Fruit fly (Drosophila melanogaster): ENCODE results near the gene CG10300.

Gene CG10300

dm6 chr3R:23685955-23686354 is 25.4 kb upstream of the CG10300 start, which contains the start of gene SPE:
Gene SPE (plus strand): TSS chr3R:23686255.
- TF ChIP-seq CG17801 (GFP tag; optimal IDR thresholded peaks at IDR 0.05; ENCODE audit: partially characterized antibody): no peak

DNA sequence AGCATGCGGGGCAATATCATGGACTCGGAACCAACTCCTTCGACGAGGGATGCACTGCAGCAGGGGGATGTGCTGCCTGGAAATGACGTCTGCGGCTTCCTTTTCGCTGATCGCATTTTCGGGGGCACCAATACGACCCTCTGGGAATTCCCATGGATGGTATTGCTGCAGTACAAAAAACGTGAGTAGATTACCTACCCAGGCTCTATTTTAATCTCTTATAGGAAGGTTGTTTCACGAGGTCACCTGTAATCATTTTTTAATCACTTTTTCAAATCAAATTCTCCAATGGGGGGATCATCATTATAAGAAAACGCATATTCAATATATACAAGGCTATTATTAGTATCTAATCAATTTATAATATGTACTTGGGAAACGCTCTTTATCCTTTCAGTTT is 24.4 kb upstream of the CG10300 start:
- no peak for TF ChIP-seq CG17801 (GFP tag; optimal IDR thresholded peaks at IDR 0.05; ENCODE audit: partially characterized antibody)

dm6 chr3R:23694579-23695033 is 16.7 kb upstream of the CG10300 start, which contains the start of gene CG10254:
Gene CG10254 (minus strand): TSS chr3R:23694983.
- TF ChIP-seq CG17801 (GFP tag; optimal IDR thresholded peaks at IDR 0.05; ENCODE audit: partially characterized antibody): no peak

DNA sequence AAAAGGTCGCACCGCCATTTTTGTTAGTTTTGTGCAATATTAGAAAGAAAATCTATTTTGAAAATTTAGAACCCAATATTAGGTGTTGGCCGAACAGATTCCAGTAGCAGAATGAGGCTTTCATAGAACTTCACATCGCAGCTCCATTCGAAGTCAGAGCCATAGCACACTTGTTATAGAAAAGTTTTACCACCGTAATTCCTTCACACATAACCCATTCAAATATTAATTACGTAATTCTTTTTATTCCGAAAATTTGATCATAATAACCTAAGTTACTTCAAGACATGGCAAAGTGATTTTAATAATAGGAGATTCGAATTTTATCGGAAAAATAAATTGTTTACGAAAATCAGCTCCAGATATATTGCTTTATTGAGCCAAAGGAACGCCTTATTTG is 15.2 kb upstream of the CG10300 start, which contains the start of gene CG10252:
CG10252 (minus strand) TSS at position 101 of the 400 bp plus-strand sequence.
- TF ChIP-seq CG17801 (GFP tag; optimal IDR thresholded peaks at IDR 0.05; ENCODE audit: partially characterized antibody): no peak

DNA sequence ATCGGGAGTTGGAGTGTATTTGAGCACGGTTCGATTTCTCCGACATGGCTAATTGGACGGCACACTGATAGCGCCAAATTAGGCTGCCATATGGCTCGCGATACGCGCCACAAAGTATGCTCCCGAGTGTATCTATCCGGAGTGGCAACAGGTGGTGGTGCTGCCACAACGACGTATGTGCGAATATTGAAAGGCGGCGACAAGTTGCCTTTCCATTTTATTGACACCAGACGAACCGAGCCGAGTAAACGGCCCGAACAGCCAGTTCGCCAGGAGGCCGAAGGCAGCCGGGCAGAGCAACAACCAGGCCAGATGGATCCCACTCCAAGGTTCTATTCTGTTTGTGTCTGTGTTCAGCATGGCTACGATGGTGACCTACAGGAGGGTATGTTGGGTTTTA is 12.5 kb upstream of the CG10300 start, which contains the start of gene prt:
prt (minus strand) TSS at position 193 of the 400 bp plus-strand sequence.
- TF ChIP-seq CG17801 (GFP tag; optimal IDR thresholded peaks at IDR 0.05; ENCODE audit: partially characterized antibody): no peak

DNA sequence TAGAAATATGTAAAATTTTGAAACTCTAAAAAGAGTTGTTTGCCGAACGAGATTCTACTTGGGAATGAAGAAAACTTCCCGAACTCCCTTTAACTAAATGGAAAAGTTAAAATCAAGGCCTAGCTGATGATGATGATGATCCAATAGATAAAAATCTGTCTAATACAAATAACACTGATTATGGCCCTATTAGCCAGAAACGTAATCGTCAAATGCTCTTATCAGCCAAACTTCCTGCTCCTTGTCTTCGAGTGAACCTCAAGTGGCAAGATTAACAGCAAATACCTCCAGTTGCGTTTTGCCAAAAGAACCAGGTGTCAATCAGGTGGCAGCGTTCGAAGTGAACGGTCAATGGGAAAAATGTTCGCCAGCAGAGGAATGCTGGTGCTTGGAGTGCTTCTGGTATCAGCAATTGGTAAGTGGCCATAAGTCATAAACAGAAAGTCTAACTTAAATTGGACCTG is 11.0 kb upstream of the CG10300 start, which contains the start of the genes CG31468 and Gba1a:
CG31468 (minus strand) TSS at position 51 of the 464 bp plus-strand sequence.
Gba1a (plus strand) TSS at position 318 of the 464 bp plus-strand sequence.
- TF ChIP-seq CG17801 (GFP tag; optimal IDR thresholded peaks at IDR 0.05; ENCODE audit: partially characterized antibody): no peak

- no peak for TF ChIP-seq CG17801 (GFP tag; optimal IDR thresholded peaks at IDR 0.05; ENCODE audit: partially characterized antibody)
These were observed 8.9 kb upstream of the CG10300 start, which contains the start of gene Qsox4 for dm6 chr3R:23702461-23702860. Gene Qsox4 (plus strand): TSS chr3R:23702761.

DNA sequence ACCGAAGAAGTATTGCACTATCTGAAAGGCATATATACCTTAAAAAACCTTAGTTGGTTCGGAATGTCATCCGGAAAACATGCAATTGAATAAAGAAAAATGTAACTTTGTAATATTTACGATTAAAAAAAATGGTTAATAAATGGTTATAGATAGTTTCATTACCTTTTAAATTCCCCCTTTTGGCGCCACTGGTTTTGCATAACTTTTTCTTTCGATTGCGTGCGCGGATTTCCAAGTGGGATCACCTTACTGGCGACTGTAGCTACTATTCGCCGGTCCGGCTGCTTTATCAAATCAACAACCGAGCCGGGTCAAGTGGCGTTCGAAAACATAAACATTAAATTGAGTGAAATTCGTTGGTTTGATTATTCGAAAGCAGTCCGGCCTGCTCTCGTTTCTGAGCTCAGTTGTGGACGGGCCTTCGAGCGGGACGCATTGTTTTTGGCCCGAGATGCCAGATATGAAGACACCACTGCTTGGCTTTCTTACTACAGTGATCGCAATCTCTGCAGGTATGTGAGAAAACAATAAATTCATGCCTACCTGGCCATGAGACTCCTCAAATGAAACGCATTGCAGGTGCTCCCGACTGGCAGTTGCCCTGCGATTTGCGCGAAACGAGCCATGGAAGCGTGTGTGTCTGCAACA is 6.8 kb upstream of the CG10300 start, which contains the start of gene Gba1b:
Gba1b (plus strand) TSS at position 422 of the 651 bp plus-strand sequence.
- TF ChIP-seq CG17801 (GFP tag; optimal IDR thresholded peaks at IDR 0.05; ENCODE audit: partially characterized antibody): no peak

DNA sequence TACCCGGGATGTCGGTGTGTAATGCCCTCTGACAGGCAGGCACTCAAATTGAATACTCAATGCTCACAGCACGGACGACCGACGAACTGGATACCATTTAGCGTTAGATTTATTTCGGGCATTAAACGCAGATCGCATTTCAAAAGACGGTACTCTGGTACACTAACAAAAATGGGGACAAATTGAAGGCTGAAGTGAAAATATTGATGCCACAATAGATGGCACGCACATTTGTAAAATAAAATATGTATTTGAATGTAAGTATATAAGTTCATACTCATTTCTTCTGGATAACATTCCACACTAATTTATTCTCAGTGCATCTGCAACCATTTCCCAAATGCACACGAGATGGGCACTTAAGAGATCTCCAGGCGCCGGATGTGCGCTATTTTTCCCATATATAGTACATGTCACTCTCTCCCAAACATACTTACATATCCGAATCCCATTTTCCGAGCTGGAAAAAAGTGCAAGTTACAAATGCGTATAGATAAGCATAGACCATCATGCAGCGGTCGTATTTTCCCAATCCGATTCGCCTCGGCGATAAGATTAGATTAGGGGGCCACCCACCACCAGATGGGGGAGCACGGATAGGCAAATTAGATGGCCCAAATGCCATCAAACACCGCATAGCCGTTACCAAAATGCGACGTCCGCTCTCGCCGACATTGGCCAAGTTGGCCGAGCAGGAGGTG is 1.7 kb upstream of the CG10300 start, which contains the start of gene CG10301:
CG10301 (plus strand) TSS at position 651 of the 701 bp plus-strand sequence.
- no peak for TF ChIP-seq CG17801 (GFP tag; optimal IDR thresholded peaks at IDR 0.05; ENCODE audit: partially characterized antibody)

DNA sequence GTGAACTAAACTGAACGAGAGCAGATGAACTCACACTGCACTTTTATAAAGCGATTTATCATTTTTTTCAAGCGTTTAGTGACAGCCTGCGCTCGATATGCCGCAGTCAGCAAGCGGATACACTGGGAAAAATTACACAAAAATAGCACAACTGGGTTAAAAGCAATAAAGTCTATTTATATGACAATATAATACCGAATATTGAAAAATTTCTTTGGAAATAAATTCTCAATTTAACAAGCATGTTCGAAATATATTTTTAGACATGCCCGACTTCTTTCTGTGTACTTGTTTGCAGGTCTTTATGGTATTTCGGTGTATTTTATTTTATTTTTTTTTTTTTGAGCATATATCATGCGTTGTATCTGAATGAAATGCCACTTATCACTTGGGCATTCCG is 2.6 kb downstream of the CG10300 start:
- TF ChIP-seq CG17801 (GFP tag; optimal IDR thresholded peaks at IDR 0.05; ENCODE audit: partially characterized antibody): no peak

DNA sequence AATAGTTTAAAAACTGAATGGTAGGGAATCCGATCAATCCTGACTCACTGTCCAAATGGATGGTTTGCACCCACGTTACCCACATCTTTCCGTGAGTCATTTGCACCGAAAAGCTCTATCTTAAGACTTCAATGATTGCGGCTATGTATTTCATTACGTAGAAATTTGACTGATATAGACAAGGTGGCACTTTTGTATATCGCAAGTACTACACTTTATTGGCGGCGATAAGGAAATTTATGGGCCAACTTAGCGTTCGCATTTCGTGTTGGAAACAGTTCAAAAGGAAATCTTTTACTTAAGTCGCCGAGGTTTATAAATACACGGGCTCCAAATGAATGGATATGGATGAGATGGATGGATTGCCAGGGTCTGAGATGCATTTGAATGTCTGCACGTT is 3.5 kb downstream of the CG10300 start:
- no peak for TF ChIP-seq CG17801 (GFP tag; optimal IDR thresholded peaks at IDR 0.05; ENCODE audit: partially characterized antibody)

DNA sequence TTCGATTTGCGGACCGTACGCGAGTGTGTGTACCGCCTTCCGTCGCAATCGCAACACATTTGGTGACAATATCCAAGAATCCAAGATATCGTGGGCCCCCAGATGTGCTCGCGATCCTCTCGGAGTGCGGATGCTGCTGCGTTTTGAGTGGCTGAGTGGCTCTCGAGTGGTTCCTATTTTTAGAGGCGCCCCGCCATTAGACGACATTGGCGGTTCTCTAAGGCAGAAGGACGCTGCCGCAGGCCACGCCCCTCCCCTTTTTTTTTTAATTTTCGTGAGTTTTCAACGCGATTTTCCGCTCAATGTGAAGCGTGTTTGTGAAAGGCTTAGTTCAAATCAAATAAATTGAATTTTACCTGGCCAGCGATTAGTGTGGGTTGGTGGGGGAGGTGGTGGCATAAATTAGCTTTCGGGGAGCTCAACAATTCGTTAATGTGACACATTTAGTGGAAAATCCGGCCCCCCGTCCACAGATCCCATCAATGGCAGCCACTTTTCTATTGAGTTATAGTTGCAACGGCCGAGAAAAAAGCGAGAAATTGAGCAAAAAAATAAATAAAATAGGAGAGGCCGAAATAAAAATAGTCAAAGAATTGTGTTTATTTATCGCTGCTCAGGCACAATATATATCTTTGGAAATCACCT is 7.1 kb downstream of the CG10300 start, which contains the start of gene nau:
nau (minus strand) TSS at position 61 of the 645 bp plus-strand sequence.
- no peak for TF ChIP-seq CG17801 (GFP tag; optimal IDR thresholded peaks at IDR 0.05; ENCODE audit: partially characterized antibody)

dm6 chr3R:23721525-23721924 is 10.2 kb downstream of the CG10300 start, which contains the start of gene CG10232:
Gene CG10232 (minus strand): TSS chr3R:23721625.
- TF ChIP-seq CG17801 (GFP tag; optimal IDR thresholded peaks at IDR 0.05; ENCODE audit: partially characterized antibody): no peak

- peak; percentile 54 for TF ChIP-seq CG17801 (GFP tag; optimal IDR thresholded peaks at IDR 0.05; ENCODE audit: partially characterized antibody)
These were observed 10.6 kb downstream of the CG10300 start for dm6 chr3R:23721936-23722335.

Data from ovary, adult (tissue).